Fruit fly (Drosophila melanogaster): ENCODE measurements around the gene Ca-beta.

The Ca-beta gene

DNA sequence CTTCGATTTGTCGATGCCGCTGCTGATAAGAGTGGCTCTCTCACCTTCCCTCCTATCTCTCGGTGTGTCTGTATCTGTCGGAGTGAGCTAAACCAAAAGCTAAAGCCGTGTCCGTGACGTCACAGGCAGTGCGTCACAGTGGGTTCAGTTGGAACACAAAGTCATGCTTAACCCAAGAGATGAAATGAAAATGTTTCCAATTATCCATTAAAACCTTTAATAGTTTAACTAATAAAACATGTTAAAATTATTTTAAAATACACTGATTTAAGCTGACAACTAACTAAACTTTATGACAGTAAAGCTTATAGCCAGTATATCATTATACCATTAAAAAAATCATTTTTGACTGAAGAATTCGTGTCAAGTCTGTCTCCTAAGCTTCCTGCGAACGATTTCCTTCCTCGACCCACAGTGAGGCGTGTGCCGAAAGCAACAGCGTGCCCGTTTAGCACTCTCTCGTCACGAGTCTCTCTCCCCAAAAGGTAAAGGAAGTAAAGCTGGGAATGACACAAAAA, 90.3 kb downstream of the Ca-beta start, which contains the start of gene Idua (continued):
- TF ChIP-seq Abd-B (GFP tag; optimal IDR thresholded peaks at IDR 0.05) (peak; percentile 13), CG34422 (GFP tag; IDR thresholded peaks at IDR 0.05) (no peak; the same call in 2 of the 3 replicates), MBD-R2 (GFP tag; IDR thresholded peaks at IDR 0.05) (0 out of 2 replicates have a peak, but pooled peaks have one; percentile 6), fd96Cb (tag; optimal IDR thresholded peaks at IDR 0.05) (peak; percentile 71), D19B (GFP tag; optimal IDR thresholded peaks at IDR 0.05) (peak; percentile 33), trem (tag; optimal IDR thresholded peaks at IDR 0.05) (peak; percentile 36), mirr (GFP tag; optimal IDR thresholded peaks at IDR 0.05) (no peak), CG4328 (GFP tag; optimal IDR thresholded peaks at IDR 0.05) (peak; percentile 41), CG18476 (GFP tag; optimal IDR thresholded peaks at IDR 0.05) (peak; percentile 48), CG4730 (GFP tag; IDR thresholded peaks at IDR 0.05) (peak; percentile 24; the same call in 1 of the 2 replicates), CG12391 (tag; optimal IDR thresholded peaks at IDR 0.05) (peak; percentile 69), CG10979 (tag; optimal IDR thresholded peaks at IDR 0.05) (peak; percentile 73), HLH54F (GFP tag; optimal IDR thresholded peaks at IDR 0.05) (peak; percentile 38), Hsf (GFP tag; optimal IDR thresholded peaks at IDR 0.05) (peak; percentile 60), CG5245 (GFP tag; optimal IDR thresholded peaks at IDR 0.05) (peak; percentile 51), CG2202 (tag; optimal IDR thresholded peaks at IDR 0.05) (peak; percentile 13), gfzf (GFP tag; optimal IDR thresholded peaks at IDR 0.05) (no peak), CG2120 (GFP tag; optimal IDR thresholded peaks at IDR 0.05) (peak; percentile 79), CG6175 (GFP tag; IDR thresholded peaks at IDR 0.05) (0 out of 3 replicates have a peak, but pooled peaks have one; percentile 52), odd (GFP tag; optimal IDR thresholded peaks at IDR 0.05) (peak; percentile 80), sim (GFP tag; IDR thresholded peaks at IDR 0.05) (no peak), row (GFP tag; IDR thresholded peaks at IDR 0.05) (peak; percentile 78), CG15011 (GFP tag; optimal IDR thresholded peaks at IDR 0.05) (peak; percentile 52), CG14441 (GFP tag; IDR thresholded peaks at IDR 0.05) (peak; percentile 18; the same call in 1 of the 2 replicates), dpn (GFP tag; optimal IDR thresholded peaks at IDR 0.05) (peak in 1 of 2 experiments; percentile 62), en (GFP tag; optimal IDR thresholded peaks at IDR 0.05) (no peak), Usf (GFP tag; optimal IDR thresholded peaks at IDR 0.05) (no peak), Dip2 (GFP tag; IDR thresholded peaks at IDR 0.05) (no peak), jigr1 (GFP tag; IDR thresholded peaks at IDR 0.05) (0 out of 3 replicates have a peak, but pooled peaks have one; percentile 32), pan (optimal IDR thresholded peaks at IDR 0.05) (no peak), pan (GFP tag; optimal IDR thresholded peaks at IDR 0.05 in 1 of 2, IDR thresholded peaks at IDR 0.05 in 1 of 2) (peak in 1 of 2 experiments; percentile 72), CG12219 (GFP tag; optimal IDR thresholded peaks at IDR 0.05) (peak; percentile 66), sisA (GFP tag; IDR thresholded peaks at IDR 0.05) (peak; percentile 41; the same call in 1 of the 2 replicates), CG14667 (GFP tag; IDR thresholded peaks at IDR 0.05) (peak; percentile 53), sc (optimal IDR thresholded peaks at IDR 0.05) (no peak), sc (GFP tag; optimal IDR thresholded peaks at IDR 0.05) (peak; percentile 17), CG6765 (GFP tag; optimal IDR thresholded peaks at IDR 0.05) (peak; percentile 72), tin (GFP tag; optimal IDR thresholded peaks at IDR 0.05) (peak; percentile 68), Rx (GFP tag; IDR thresholded peaks at IDR 0.05) (peak; percentile 22; the same call in 1 of the 2 replicates), kay (GFP tag; optimal IDR thresholded peaks at IDR 0.05) (peak; percentile 17), CG4404 (GFP tag; IDR thresholded peaks at IDR 0.05) (0 out of 2 replicates have a peak, but pooled peaks have one; percentile 24), scrt (GFP tag; optimal IDR thresholded peaks at IDR 0.05) (peak; percentile 98), hkb (optimal IDR thresholded peaks at IDR 0.05) (no peak), hkb (GFP tag; IDR thresholded peaks at IDR 0.05) (peak; percentile 81), ase (GFP tag; IDR thresholded peaks at IDR 0.05) (peak; percentile 67), CG9797 (GFP tag; optimal IDR thresholded peaks at IDR 0.05) (no peak), mam (GFP tag; optimal IDR thresholded peaks at IDR 0.05) (peak; percentile 38), ranshi (GFP tag; IDR thresholded peaks at IDR 0.05) (0 out of 2 replicates have a peak, but pooled peaks have one; percentile 18), lilli (GFP tag; optimal IDR thresholded peaks at IDR 0.05) (peak; percentile 69), croc (GFP tag; conservative IDR thresholded peaks at IDR 0.05) (peak; percentile 60; the same call in 2 of the 3 replicates), CG3847 (GFP tag; IDR thresholded peaks at IDR 0.05) (peak; percentile 53)
